Worm (Caenorhabditis elegans) whole organism, L1 larva: ENCODE measurements around the gene C08E8.3.

Experiments used
- aha-1 ChIP-seq: fragments of 150-350 bp; optimal IDR thresholded peaks from 2 replicates; lab custom pipeline; 2014; ENCODE audit warnings: missing biosample characterization, missing genetic modification characterization
- egl-27 ChIP-seq, 2 experiments: fragments of 150-350 bp in 1 of 2; sonication (generic microtip); optimal IDR thresholded peaks; 3 replicates each; lab custom pipeline; 2017 to 2018; ENCODE audit warnings: missing biosample characterization in 2 of 2, missing genetic modification characterization in 2 of 2, missing genetic modification reagents in 2 of 2
- nhr-90 ChIP-seq: sonication (generic microtip); optimal IDR thresholded peaks from 2 replicates; lab custom pipeline; 2016; ENCODE audit warnings: mild to moderate bottlenecking, missing genetic modification characterization, missing compliant biosample characterization; ENCODE audit not compliant: poor library complexity
- pqm-1 ChIP-seq: sonication (generic microtip); optimal IDR thresholded peaks from 3 replicates; lab custom pipeline; 2017; ENCODE audit warnings: missing biosample characterization, missing genetic modification characterization
- skn-1 ChIP-seq: fragments of 150-350 bp; optimal IDR thresholded peaks from 2 replicates; lab custom pipeline; 2014; ENCODE audit warnings: missing biosample characterization, missing genetic modification characterization

ce11 chrV:18318312-18318711, 31.6 kb upstream of the C08E8.3 start, which contains the start of gene fbxb-119:
- TF ChIP-seq aha-1 (tag; lab: Kevin White, UChicago): no peak
- TF ChIP-seq skn-1 (tag; lab: Kevin White, UChicago): no peak
- no peak for TF ChIP-seq pqm-1 (tag; lab: Kevin White, UChicago)
- TF ChIP-seq nhr-90 (tag; lab: Kevin White, UChicago): no peak
- TF ChIP-seq egl-27 (tag; optimal IDR thresholded peaks at IDR 0.05; lab: Kevin White, UChicago): no peak
